Fruit fly (Drosophila melanogaster) whole organism, prepupa: ENCODE measurements around the gene CG15177.

Source experiments
- CG6163 ChIP-seq: fragments of 200-800 bp; sonication (Bioruptor generic); IDR thresholded peaks from 3 replicates; pipeline ENCODE4 v1.3.6; 2022; ENCODE audit warnings: missing biosample characterization, missing genetic modification characterization
- CG6854 ChIP-seq: fragments of 200-800 bp; sonication (Bioruptor generic); optimal IDR thresholded peaks from 2 replicates; lab custom pipeline; 2017; ENCODE audit warnings: missing biosample characterization, mild to moderate bottlenecking, missing genetic modification characterization
- Hr39 ChIP-seq: fragments of 200-800 bp; sonication (Bioruptor generic); optimal IDR thresholded peaks from 2 replicates; lab custom pipeline; 2016; ENCODE audit warnings: missing biosample characterization, missing genetic modification characterization
- Lpt ChIP-seq: fragments of 200-800 bp; sonication (Bioruptor generic); optimal IDR thresholded peaks from 3 replicates; lab custom pipeline; 2016; ENCODE audit warnings: missing biosample characterization, missing genetic modification characterization
- OdsH ChIP-seq: fragments of 200-800 bp; sonication (Bioruptor generic); optimal IDR thresholded peaks from 3 replicates; lab custom pipeline; 2016; ENCODE audit warnings: missing biosample characterization, missing genetic modification characterization
- acj6 ChIP-seq: fragments of 200-800 bp; sonication (Bioruptor generic); optimal IDR thresholded peaks from 3 replicates; lab custom pipeline; 2016; ENCODE audit warnings: missing biosample characterization, missing genetic modification characterization
- vri ChIP-seq: fragments of 200-800 bp; sonication (Bioruptor generic); optimal IDR thresholded peaks from 3 replicates; lab custom pipeline; 2016; ENCODE audit warnings: missing biosample characterization, mild to moderate bottlenecking, missing genetic modification characterization

dm6 chr3R:6640932-6641331 lies 11.8 kb upstream of the CG15177 start, which contains the start of gene CG31286:
- TF ChIP-seq OdsH (GFP tag; lab: Kevin White, UChicago) (no peak), Hr39 (GFP tag; lab: Kevin White, UChicago) (no peak), acj6 (GFP tag; lab: Kevin White, UChicago) (no peak), vri (GFP tag; lab: Kevin White, UChicago) (no peak), CG6854 (GFP tag; lab: Kevin White, UChicago) (no peak), Lpt (GFP tag; lab: Kevin White, UChicago) (no peak), CG6163 (GFP tag; lab: Robert Waterston, UW) (no peak)
